Worm (Caenorhabditis elegans) whole organism, L2 larva: Measurements from ENCODE around the gene swd-2.2.

Experiments
- C34F6.9 ChIP-seq: fragments of 150-350 bp; optimal IDR thresholded peaks from 2 replicates; lab custom pipeline; 2014; ENCODE audit warnings: missing biosample characterization, missing genetic modification characterization
- F13H6.1 ChIP-seq: sonication (generic microtip); optimal IDR thresholded peaks from 2 replicates; lab custom pipeline; 2016; ENCODE audit warnings: missing genetic modification characterization, missing compliant biosample characterization
- R02D3.7 ChIP-seq: fragments of 150-350 bp; optimal IDR thresholded peaks from 2 replicates; lab custom pipeline; 2014; ENCODE audit warnings: missing biosample characterization, missing genetic modification characterization
- Y55F3AM.14 ChIP-seq: fragments of 200-800 bp; sonication (Bioruptor generic); optimal IDR thresholded peaks from 2 replicates; lab custom pipeline; 2018; ENCODE audit warnings: mild to moderate bottlenecking, missing genetic modification characterization, missing compliant biosample characterization
- ZK546.5 ChIP-seq: sonication (generic microtip); optimal IDR thresholded peaks from 2 replicates; lab custom pipeline; 2017; ENCODE audit warnings: missing biosample characterization, missing genetic modification characterization
- aly-2 ChIP-seq: fragments of 150-350 bp; optimal IDR thresholded peaks from 2 replicates; lab custom pipeline; 2014; ENCODE audit warnings: missing biosample characterization, missing genetic modification characterization
- blmp-1 ChIP-seq: sonication (generic microtip); optimal IDR thresholded peaks from 2 replicates; lab custom pipeline; 2017; ENCODE audit warnings: missing genetic modification characterization, mild to moderate bottlenecking, missing compliant biosample characterization, antibody characterized with exemption, moderate library complexity; ENCODE audit not compliant: insufficient read depth
- ceh-16 ChIP-seq: fragments of 150-350 bp; optimal IDR thresholded peaks from 2 replicates; lab custom pipeline; 2014; ENCODE audit warnings: missing biosample characterization, missing genetic modification characterization
- dmd-4 ChIP-seq: sonication (generic microtip); optimal IDR thresholded peaks from 2 replicates; lab custom pipeline; 2017; ENCODE audit warnings: missing biosample characterization, missing genetic modification characterization
- elt-1 ChIP-seq: fragments of 150-350 bp; optimal IDR thresholded peaks from 2 replicates; lab custom pipeline; 2014; ENCODE audit warnings: missing biosample characterization, missing genetic modification characterization
- fos-1 ChIP-seq: fragments of 150-350 bp; optimal IDR thresholded peaks from 2 replicates; lab custom pipeline; 2014; ENCODE audit warnings: missing biosample characterization, missing genetic modification characterization
- gmeb-1 ChIP-seq: fragments of 150-350 bp; optimal IDR thresholded peaks from 2 replicates; lab custom pipeline; 2014; ENCODE audit warnings: missing biosample characterization, missing genetic modification characterization
- lin-13 ChIP-seq: fragments of 150-350 bp; optimal IDR thresholded peaks from 2 replicates; lab custom pipeline; 2014; ENCODE audit warnings: missing biosample characterization, missing genetic modification reagents, missing genetic modification characterization
- lsy-2 ChIP-seq, 2 experiments: fragments of 150-350 bp in 1 of 2; sonication (generic microtip) in 1 of 2; optimal IDR thresholded peaks; 2 replicates each; lab custom pipeline; 2014 to 2017; ENCODE audit warnings: missing biosample characterization in 2 of 2, missing genetic modification characterization in 2 of 2
- mab-5 ChIP-seq: fragments of 150-350 bp; optimal IDR thresholded peaks from 2 replicates; lab custom pipeline; 2014; ENCODE audit warnings: missing biosample characterization, missing genetic modification characterization
- mbf-1 ChIP-seq: sonication (generic microtip); optimal IDR thresholded peaks from 2 replicates; lab custom pipeline; 2017; ENCODE audit warnings: missing biosample characterization, missing genetic modification characterization
- mdl-1 ChIP-seq, 2 experiments: fragments of 150-350 bp in 1 of 2; sonication (generic microtip) in 1 of 2; optimal IDR thresholded peaks; 2 replicates each; lab custom pipeline; 2017; ENCODE audit warnings: missing biosample characterization in 2 of 2, missing genetic modification characterization in 2 of 2
- nhr-10 ChIP-seq: sonication (generic microtip); optimal IDR thresholded peaks from 2 replicates; lab custom pipeline; 2017; ENCODE audit warnings: missing biosample characterization, missing genetic modification characterization
- nhr-12 ChIP-seq: fragments of 150-350 bp; optimal IDR thresholded peaks from 2 replicates; lab custom pipeline; 2014; ENCODE audit warnings: missing biosample characterization, missing genetic modification characterization
- nhr-23 ChIP-seq: fragments of 150-350 bp; optimal IDR thresholded peaks from 2 replicates; lab custom pipeline; 2014; ENCODE audit warnings: missing biosample characterization, missing genetic modification reagents, missing genetic modification characterization
- nhr-237 ChIP-seq: fragments of 150-350 bp; optimal IDR thresholded peaks from 2 replicates; lab custom pipeline; 2014; ENCODE audit warnings: missing biosample characterization, missing genetic modification characterization
- nhr-25 ChIP-seq: fragments of 150-350 bp; sonication (generic microtip); optimal IDR thresholded peaks from 3 replicates; lab custom pipeline; 2014; ENCODE audit warnings: missing biosample characterization, missing genetic modification characterization
- nhr-77 ChIP-seq: fragments of 150-350 bp; optimal IDR thresholded peaks from 2 replicates; lab custom pipeline; 2014; ENCODE audit warnings: missing biosample characterization, missing genetic modification characterization
- peb-1 ChIP-seq: fragments of 150-350 bp; optimal IDR thresholded peaks from 2 replicates; lab custom pipeline; 2014; ENCODE audit warnings: missing biosample characterization, missing genetic modification characterization
- sem-4 ChIP-seq: fragments of 150-350 bp; optimal IDR thresholded peaks from 2 replicates; lab custom pipeline; 2014; ENCODE audit warnings: missing biosample characterization, missing genetic modification reagents, missing genetic modification characterization
- sma-3 ChIP-seq: sonication (generic microtip); optimal IDR thresholded peaks from 2 replicates; lab custom pipeline; 2016; ENCODE audit warnings: missing genetic modification reagents, missing genetic modification characterization, missing compliant biosample characterization
- sma-9 ChIP-seq, 2 experiments: fragments of 150-350 bp in 1 of 2; sonication (generic microtip) in 1 of 2; optimal IDR thresholded peaks; 2 replicates each; lab custom pipeline; 2014 to 2016; ENCODE audit warnings: missing genetic modification characterization in 2 of 2, mild to moderate bottlenecking in 1 of 2, missing biosample characterization in 1 of 2, missing compliant biosample characterization in 1 of 2, missing genetic modification reagents in 1 of 2, moderate library complexity in 1 of 2
- snpc-4 ChIP-seq: fragments of 150-350 bp; optimal IDR thresholded peaks from 2 replicates; lab custom pipeline; 2014; ENCODE audit warnings: missing biosample characterization, missing genetic modification characterization
- unc-39 ChIP-seq: fragments of 150-350 bp; optimal IDR thresholded peaks from 2 replicates; lab custom pipeline; 2014; ENCODE audit warnings: missing biosample characterization, missing genetic modification characterization
- unc-62 ChIP-seq: fragments of 150-350 bp; optimal IDR thresholded peaks from 2 replicates; lab custom pipeline; 2014; ENCODE audit warnings: missing biosample characterization, missing genetic modification reagents, missing genetic modification characterization
- zag-1 ChIP-seq: fragments of 150-350 bp; optimal IDR thresholded peaks from 2 replicates; lab custom pipeline; 2014; ENCODE audit warnings: missing biosample characterization, missing genetic modification characterization
- ztf-1 ChIP-seq: fragments of 200-800 bp; sonication (Bioruptor generic); conservative IDR thresholded peaks from 2 replicates; pipeline ENCODE4 v1.3.6; 2022; ENCODE audit warnings: missing genetic modification characterization, missing compliant biosample characterization
- ztf-11 ChIP-seq: sonication (generic microtip); optimal IDR thresholded peaks from 2 replicates; lab custom pipeline; 2017; ENCODE audit warnings: missing biosample characterization, missing genetic modification characterization
- ztf-4 ChIP-seq: fragments of 150-350 bp; optimal IDR thresholded peaks from 2 replicates; lab custom pipeline; 2014; ENCODE audit warnings: missing biosample characterization, missing genetic modification characterization

swd-2.2 gene

ce11 chrIV:7754114-7754513 is 20.1 kb upstream of the swd-2.2 start:
- TF ChIP-seq mbf-1 (tag; lab: Kevin White, UChicago), result no peak
- TF ChIP-seq C34F6.9, result no peak
- no peak for TF ChIP-seq lin-13 (GFP tag; lab: Kevin White, UChicago)
- TF ChIP-seq nhr-12, result no peak
- TF ChIP-seq, all 48 proteins: peak for 0

ce11 chrIV:7757245-7757644 is 17.0 kb upstream of the swd-2.2 start, which contains the start of gene C46A5.4:
C46A5.4 (minus strand) TSS chrIV:7757345.
- no peak for TF ChIP-seq nhr-12
- no peak for TF ChIP-seq lsy-2 (tag; optimal IDR thresholded peaks at IDR 0.05; lab: Kevin White, UChicago)

DNA sequence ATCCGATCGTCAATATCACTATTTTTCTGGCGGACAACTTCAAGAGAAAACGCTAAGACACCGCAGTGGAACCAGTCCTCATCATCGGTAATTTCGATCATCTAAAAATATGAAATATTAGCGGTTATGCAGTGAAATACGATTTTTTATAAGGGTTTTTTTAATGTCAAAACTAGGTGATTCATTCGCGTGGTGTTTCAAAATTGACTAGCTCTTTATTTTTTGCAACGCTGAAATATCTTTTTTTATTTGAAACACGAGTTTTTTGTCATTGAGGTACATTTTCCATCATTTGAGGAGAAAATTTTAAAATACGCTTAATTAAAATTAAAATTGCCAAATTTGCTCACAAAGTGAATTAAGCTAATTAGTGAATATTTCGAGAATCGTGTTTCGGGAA is 14.7 kb upstream of the swd-2.2 start, which contains the start of gene dsb-3:
dsb-3 (minus strand) TSS at position 101 of the 400 bp plus-strand sequence.
- no peak for TF ChIP-seq sem-4 (tag; lab: Kevin White, UChicago)
- TF ChIP-seq nhr-237, result no peak
- TF ChIP-seq ztf-4 (tag; lab: Kevin White, UChicago), result no peak
- TF ChIP-seq aly-2, result no peak

DNA sequence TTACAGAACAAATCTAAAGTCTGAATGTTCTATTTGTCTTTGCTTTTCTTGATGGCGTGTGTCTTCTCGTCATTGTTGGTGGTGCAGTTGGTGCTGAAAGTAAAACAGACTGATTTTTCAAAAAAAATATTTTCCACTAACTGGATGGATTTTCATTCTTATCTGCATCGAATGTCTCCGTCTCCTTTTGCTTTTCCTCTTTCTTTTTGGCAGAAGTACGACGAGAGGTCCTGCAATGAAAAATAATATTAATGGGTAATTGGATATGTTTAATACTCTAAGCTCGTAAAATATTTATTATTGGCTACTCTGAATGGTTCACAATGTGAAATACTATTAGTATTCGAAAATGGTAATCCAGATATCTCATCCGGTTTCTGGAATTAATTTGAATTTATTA is 14.1 kb upstream of the swd-2.2 start, which contains the start of gene del-7:
del-7 (plus strand) TSS at position 301 of the 400 bp plus-strand sequence.
- TF ChIP-seq mdl-1 (tag; optimal IDR thresholded peaks at IDR 0.05; lab: Kevin White, UChicago) (no peak), fos-1 (tag; lab: Kevin White, UChicago) (no peak), nhr-25 (tag; lab: Kevin White, UChicago) (no peak), elt-1 (no peak), ztf-4 (tag; lab: Kevin White, UChicago) (no peak), dmd-4 (tag; lab: Kevin White, UChicago) (no peak), sma-9 (GFP tag; optimal IDR thresholded peaks at IDR 0.05; lab: Kevin White, UChicago) (no peak), sma-9 (tag; optimal IDR thresholded peaks at IDR 0.05; lab: Kevin White, UChicago) (no peak), F13H6.1 (tag; lab: Kevin White, UChicago) (no peak), sma-3 (GFP tag; lab: Kevin White, UChicago) (no peak), sem-4 (tag; lab: Kevin White, UChicago) (no peak), lin-13 (GFP tag; lab: Kevin White, UChicago) (no peak), unc-39 (tag; lab: Kevin White, UChicago) (no peak), blmp-1 (tag; lab: Kevin White, UChicago) (no peak), ztf-1 (GFP tag; lab: Robert Waterston, UW) (no peak), ZK546.5 (tag; lab: Kevin White, UChicago) (no peak), nhr-77 (tag; lab: Kevin White, UChicago) (no peak), mab-5 (no peak)

ce11 chrIV:7763748-7764147 is 10.5 kb upstream of the swd-2.2 start, which contains the start of the genes C46A5.6 and C46A5.1:
C46A5.6 (minus strand) TSS chrIV:7763848.
C46A5.1 (plus strand) TSS chrIV:7763931.
- TF ChIP-seq unc-62, result no peak
- TF ChIP-seq gmeb-1 (tag; lab: Kevin White, UChicago), result no peak
- no peak for TF ChIP-seq snpc-4
- no peak for TF ChIP-seq Y55F3AM.14 (GFP tag; lab: Kevin White, UChicago)
- TF ChIP-seq nhr-237, result no peak
- TF ChIP-seq lsy-2 (tag; optimal IDR thresholded peaks at IDR 0.05; lab: Kevin White, UChicago), result no peak
- no peak for TF ChIP-seq nhr-77 (tag; lab: Kevin White, UChicago)

DNA sequence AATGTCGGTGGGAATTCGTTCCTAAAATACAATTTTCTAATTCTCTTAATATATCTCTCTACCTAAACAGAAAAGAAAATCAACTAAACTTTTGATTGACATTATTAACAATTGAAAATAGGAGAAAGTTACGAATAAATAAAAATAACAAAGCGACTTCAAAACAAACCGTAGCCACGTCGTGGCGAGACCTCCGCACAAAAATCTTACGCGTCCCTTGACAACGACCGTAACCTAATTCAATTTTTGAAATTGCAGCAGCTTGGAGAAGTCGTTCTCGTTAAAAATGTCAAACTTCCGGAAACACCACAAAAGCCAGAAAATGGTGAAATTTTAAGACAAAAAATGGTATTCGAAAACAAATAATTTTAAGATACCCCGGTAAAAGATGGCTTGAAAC is 9.9 kb upstream of the swd-2.2 start:
- TF ChIP-seq nhr-237, result no peak
- no peak for TF ChIP-seq mab-5
- no peak for TF ChIP-seq blmp-1 (tag; lab: Kevin White, UChicago)
- TF ChIP-seq dmd-4 (tag; lab: Kevin White, UChicago), result no peak
- TF ChIP-seq nhr-77 (tag; lab: Kevin White, UChicago), result no peak

ce11 chrIV:7770162-7770561 is 4.0 kb upstream of the swd-2.2 start, which contains the start of gene rdl-1:
rdl-1 (minus strand) TSS chrIV:7770262.
- TF ChIP-seq mab-5, result no peak
- no peak for TF ChIP-seq unc-39 (tag; lab: Kevin White, UChicago)
- no peak for TF ChIP-seq ceh-16
- no peak for TF ChIP-seq peb-1 (tag; lab: Kevin White, UChicago)
- no peak for TF ChIP-seq nhr-10 (tag; lab: Kevin White, UChicago)
- no peak for TF ChIP-seq R02D3.7 (tag; lab: Kevin White, UChicago)
- no peak for TF ChIP-seq nhr-23 (tag; lab: Kevin White, UChicago)
- no peak for TF ChIP-seq zag-1 (tag; lab: Kevin White, UChicago)
- TF ChIP-seq fos-1 (tag; lab: Kevin White, UChicago), result no peak
- TF ChIP-seq sma-9 (GFP tag; optimal IDR thresholded peaks at IDR 0.05; lab: Kevin White, UChicago), result no peak
- no peak for TF ChIP-seq sma-9 (tag; optimal IDR thresholded peaks at IDR 0.05; lab: Kevin White, UChicago)
- TF ChIP-seq lin-13 (GFP tag; lab: Kevin White, UChicago), result no peak
- TF ChIP-seq aly-2, result no peak
- TF ChIP-seq mdl-1 (tag; optimal IDR thresholded peaks at IDR 0.05; lab: Kevin White, UChicago), result no peak
- TF ChIP-seq lsy-2 (tag; optimal IDR thresholded peaks at IDR 0.05; lab: Kevin White, UChicago), result no peak
- TF ChIP-seq snpc-4, result no peak
- TF ChIP-seq ztf-4 (tag; lab: Kevin White, UChicago), result no peak
- no peak for TF ChIP-seq ztf-11 (tag; lab: Kevin White, UChicago)
- no peak for TF ChIP-seq ztf-1 (GFP tag; lab: Robert Waterston, UW)
